Fruit fly (Drosophila melanogaster) whole organism, embryonic: Measurements from ENCODE around the gene Mrp5.

Source experiments
- Aef1 ChIP-seq: fragments of 200-800 bp; sonication (Bioruptor generic); IDR thresholded peaks from 3 replicates; pipeline ENCODE4 v1.3.6; 2022; ENCODE audit warnings: missing biosample characterization, missing genetic modification characterization
- CG10431 ChIP-seq: fragments of 200-800 bp; sonication (Bioruptor generic); optimal IDR thresholded peaks from 3 replicates; lab custom pipeline; 2018; ENCODE audit warnings: missing biosample characterization, mild to moderate bottlenecking, missing genetic modification characterization
- CG12219 ChIP-seq: fragments of 200-800 bp; sonication (Bioruptor generic); optimal IDR thresholded peaks from 3 replicates; lab custom pipeline; 2018; ENCODE audit warnings: missing biosample characterization, mild to moderate bottlenecking, missing genetic modification characterization
- CG13296 ChIP-seq: fragments of 200-800 bp; sonication (Bioruptor generic); optimal IDR thresholded peaks from 3 replicates; lab custom pipeline; 2018; ENCODE audit warnings: missing biosample characterization, mild to moderate bottlenecking, missing genetic modification characterization
- CG1647 ChIP-seq: fragments of 200-800 bp; sonication (Bioruptor generic); optimal IDR thresholded peaks from 3 replicates; lab custom pipeline; 2016; ENCODE audit warnings: missing biosample characterization, missing genetic modification characterization
- CG16813 ChIP-seq: fragments of 200-800 bp; sonication (Bioruptor generic); IDR thresholded peaks from 3 replicates; pipeline ENCODE4 v1.3.6; 2022; ENCODE audit warnings: missing biosample characterization, missing genetic modification characterization; ENCODE audit not compliant: partially characterized antibody
- CG17359 ChIP-seq: fragments of 200-800 bp; sonication (Bioruptor generic); optimal IDR thresholded peaks from 3 replicates; lab custom pipeline; 2018; ENCODE audit warnings: missing biosample characterization, mild to moderate bottlenecking, missing genetic modification characterization, moderate library complexity
- CG18011 ChIP-seq: fragments of 200-800 bp; sonication (Bioruptor generic); optimal IDR thresholded peaks from 2 replicates; lab custom pipeline; 2017; ENCODE audit warnings: missing biosample characterization, missing genetic modification characterization, mild to moderate bottlenecking, moderate library complexity, missing genotype
- CG1832 ChIP-seq: fragments of 200-800 bp; sonication (Bioruptor generic); optimal IDR thresholded peaks from 2 replicates; lab custom pipeline; 2017; ENCODE audit warnings: missing biosample characterization, mild to moderate bottlenecking, missing genetic modification characterization, inconsistent platforms
- CG2129 ChIP-seq: fragments of 200-800 bp; sonication (Bioruptor generic); IDR thresholded peaks from 2 replicates; pipeline ENCODE4 v1.3.6; 2022; ENCODE audit warnings: missing biosample characterization, missing genetic modification characterization; ENCODE audit not compliant: partially characterized antibody
- CG2678 ChIP-seq: fragments of 200-800 bp; sonication (Bioruptor generic); optimal IDR thresholded peaks from 3 replicates; lab custom pipeline; 2019; ENCODE audit warnings: missing biosample characterization, mild to moderate bottlenecking, missing genetic modification characterization, moderate library complexity
- CG30020 ChIP-seq: fragments of 200-800 bp; optimal IDR thresholded peaks from 2 replicates; lab custom pipeline; 2019; ENCODE audit warnings: missing biosample characterization, mild to moderate bottlenecking, missing genetic modification characterization, moderate library complexity
- CG31388 ChIP-seq: fragments of 200-800 bp; sonication (Bioruptor generic); optimal IDR thresholded peaks from 2 replicates; lab custom pipeline; 2016; ENCODE audit warnings: missing biosample characterization, missing genetic modification characterization
- CG34224 ChIP-seq: fragments of 200-800 bp; sonication (Bioruptor generic); IDR thresholded peaks from 3 replicates; pipeline ENCODE4 v1.3.6; 2022; ENCODE audit warnings: missing biosample characterization, missing genetic modification characterization; ENCODE audit not compliant: partially characterized antibody
- CG3726 ChIP-seq: fragments of 200-800 bp; sonication (Bioruptor generic); IDR thresholded peaks from 3 replicates; pipeline ENCODE4, ENCODE4 v1.3.6; 2022; ENCODE audit warnings: missing biosample characterization, missing genetic modification characterization
- CG3838 ChIP-seq: fragments of 200-800 bp; sonication (Bioruptor generic); optimal IDR thresholded peaks from 3 replicates; lab custom pipeline; 2016; ENCODE audit warnings: missing biosample characterization, missing genetic modification characterization
- CG3847 ChIP-seq: fragments of 200-800 bp; sonication (Bioruptor generic); IDR thresholded peaks from 2 replicates; pipeline ENCODE4 v1.3.6; 2022; ENCODE audit warnings: missing biosample characterization, missing genetic modification characterization
- CG43689 ChIP-seq: fragments of 200-800 bp; sonication (Bioruptor generic); IDR thresholded peaks from 2 replicates; pipeline ENCODE4 v1.3.6; 2022; ENCODE audit warnings: missing biosample characterization, missing genetic modification characterization
- CG4424 ChIP-seq: fragments of 200-800 bp; sonication (Bioruptor generic); optimal IDR thresholded peaks from 3 replicates; lab custom pipeline; 2016; ENCODE audit warnings: missing biosample characterization, missing genetic modification characterization
- CG6254 ChIP-seq: fragments of 200-800 bp; sonication (Bioruptor generic); optimal IDR thresholded peaks from 3 replicates; lab custom pipeline; 2017; ENCODE audit warnings: mild to moderate bottlenecking, missing biosample characterization, missing genetic modification reagents, missing genetic modification characterization
- ERR ChIP-seq: fragments of 200-800 bp; sonication (Bioruptor generic); optimal IDR thresholded peaks from 2 replicates; lab custom pipeline; 2016; ENCODE audit warnings: missing biosample characterization, missing genetic modification characterization
- Lim3 ChIP-seq: fragments of 200-800 bp; sonication (Bioruptor generic); IDR thresholded peaks from 2 replicates; pipeline ENCODE4 v1.3.6; 2022; ENCODE audit warnings: missing biosample characterization, missing genetic modification characterization
- NFAT ChIP-seq: fragments of 200-800 bp; sonication (Bioruptor generic); IDR thresholded peaks from 2 replicates; pipeline ENCODE4 v1.3.6; 2022; ENCODE audit warnings: missing biosample characterization, missing genetic modification characterization
- Neu2 ChIP-seq: fragments of 200-800 bp; sonication (Bioruptor generic); optimal IDR thresholded peaks from 3 replicates; lab custom pipeline; 2016; ENCODE audit warnings: missing biosample characterization, missing genetic modification characterization, borderline replicate concordance
- Opbp ChIP-seq: fragments of 200-800 bp; sonication (Bioruptor generic); IDR thresholded peaks from 3 replicates; pipeline ENCODE4 v1.3.6; 2022; ENCODE audit warnings: missing biosample characterization, missing genetic modification characterization; ENCODE audit not compliant: partially characterized antibody
- Pdp1 ChIP-seq, 2 experiments: fragments of 200-800 bp; sonication (Bioruptor generic); optimal IDR thresholded peaks; 3 replicates each; lab custom pipeline; 2016; ENCODE audit warnings: missing biosample characterization in 2 of 2, missing genetic modification characterization in 2 of 2, mild to moderate bottlenecking in 1 of 2, moderate library complexity in 1 of 2
- Poxn ChIP-seq: fragments of 200-800 bp; sonication (Bioruptor generic); IDR thresholded peaks from 2 replicates; pipeline ENCODE4 v1.3.6; 2022; ENCODE audit warnings: missing biosample characterization, missing genetic modification characterization
- Rx ChIP-seq: fragments of 200-800 bp; sonication (Bioruptor generic); IDR thresholded peaks from 2 replicates; pipeline ENCODE4 v1.3.6; 2022; ENCODE audit warnings: missing biosample characterization, missing genetic modification characterization
- Sry-β ChIP-seq: fragments of 200-800 bp; sonication (Bioruptor generic); optimal IDR thresholded peaks from 2 replicates; lab custom pipeline; 2018; ENCODE audit warnings: missing biosample characterization, mild to moderate bottlenecking, missing genetic modification characterization, moderate library complexity
- Vsx1 ChIP-seq: fragments of 200-800 bp; sonication (Bioruptor generic); optimal IDR thresholded peaks from 2 replicates; lab custom pipeline; 2017; ENCODE audit warnings: missing biosample characterization, mild to moderate bottlenecking, missing genetic modification characterization, missing genetic modification reagents
- al ChIP-seq: fragments of 200-800 bp; sonication (Bioruptor generic); IDR thresholded peaks from 2 replicates; pipeline ENCODE4 v1.3.6; 2022; ENCODE audit warnings: missing biosample characterization, missing genetic modification characterization
- az2 ChIP-seq: fragments of 200-800 bp; sonication (Bioruptor generic); optimal IDR thresholded peaks from 3 replicates; lab custom pipeline; 2016; ENCODE audit warnings: missing biosample characterization, missing genetic modification characterization
- cg ChIP-seq: fragments of 200-800 bp; sonication (Bioruptor generic); optimal IDR thresholded peaks from 3 replicates; lab custom pipeline; 2019; ENCODE audit warnings: missing biosample characterization, mild to moderate bottlenecking, missing genetic modification characterization, moderate library complexity
- dati ChIP-seq: fragments of 200-800 bp; sonication (Bioruptor generic); IDR thresholded peaks from 2 replicates; pipeline ENCODE4 v1.3.6; 2022; ENCODE audit warnings: missing biosample characterization, missing genetic modification characterization
- dmrt11E ChIP-seq: fragments of 200-800 bp; sonication (Bioruptor generic); optimal IDR thresholded peaks from 3 replicates; lab custom pipeline; 2018; ENCODE audit warnings: missing biosample characterization, mild to moderate bottlenecking, missing genetic modification characterization, moderate library complexity
- gfzf ChIP-seq: fragments of 200-800 bp; sonication (Bioruptor generic); optimal IDR thresholded peaks from 2 replicates; lab custom pipeline; 2016; ENCODE audit warnings: missing biosample characterization, mild to moderate bottlenecking, missing genetic modification characterization, moderate library complexity
- gsb-n ChIP-seq: fragments of 200-800 bp; sonication (Bioruptor generic); optimal IDR thresholded peaks from 3 replicates; lab custom pipeline; 2018; ENCODE audit warnings: missing biosample characterization, mild to moderate bottlenecking, missing genetic modification characterization
- her ChIP-seq: fragments of 200-800 bp; sonication (Bioruptor generic); optimal IDR thresholded peaks from 2 replicates; lab custom pipeline; 2016; ENCODE audit warnings: missing biosample characterization, missing genetic modification characterization
- hkb ChIP-seq, 2 experiments: fragments of 200-800 bp in 1 of 2; fragments of >200 bp in 1 of 2; sonication (Bioruptor generic) in 1 of 2; IDR thresholded peaks in 1 of 2; optimal IDR thresholded peaks in 1 of 2; 2 replicates each; pipeline versions ENCODE4 v1.3.6 to Lab custom; 2017 to 2022; ENCODE audit warnings: missing biosample characterization in 1 of 2, missing genetic modification characterization in 1 of 2
- jing ChIP-seq: fragments of 200-800 bp; sonication (Bioruptor generic); optimal IDR thresholded peaks from 2 replicates; lab custom pipeline; 2018; ENCODE audit warnings: missing biosample characterization, mild to moderate bottlenecking, missing genetic modification characterization
- lov ChIP-seq, 2 experiments: fragments of 200-800 bp in 1 of 2; fragments of >200 bp in 1 of 2; sonication (Bioruptor generic) in 1 of 2; IDR thresholded peaks in 1 of 2; optimal IDR thresholded peaks in 1 of 2; 2 replicates in 1 of 2; 3 replicates in 1 of 2; pipeline versions ENCODE4 v1.3.6 to Lab custom; 2017 to 2022; ENCODE audit warnings: missing biosample characterization in 1 of 2, missing genetic modification characterization in 1 of 2
- pfk ChIP-seq: fragments of 200-800 bp; sonication (Bioruptor generic); optimal IDR thresholded peaks from 2 replicates; lab custom pipeline; 2018; ENCODE audit warnings: missing biosample characterization, mild to moderate bottlenecking, missing genetic modification characterization, moderate library complexity
- pita ChIP-seq: fragments of 200-800 bp; sonication (Bioruptor generic); optimal IDR thresholded peaks from 2 replicates; lab custom pipeline; 2017; ENCODE audit warnings: missing biosample characterization, mild to moderate bottlenecking, missing genetic modification characterization
- ranshi ChIP-seq: fragments of 200-800 bp; sonication (Bioruptor generic); IDR thresholded peaks from 2 replicates; pipeline ENCODE4 v1.3.6; 2022; ENCODE audit warnings: missing biosample characterization, missing genetic modification characterization
- stwl ChIP-seq: fragments of 200-800 bp; sonication (Bioruptor generic); optimal IDR thresholded peaks from 3 replicates; lab custom pipeline; 2018; ENCODE audit warnings: missing biosample characterization, mild to moderate bottlenecking, missing genetic modification characterization, moderate library complexity
- vnd ChIP-seq: fragments of 200-800 bp; sonication (Bioruptor generic); IDR thresholded peaks from 3 replicates; pipeline ENCODE4 v1.3.6; 2022; ENCODE audit warnings: missing biosample characterization, missing genetic modification characterization; ENCODE audit not compliant: partially characterized antibody
- wor ChIP-seq: fragments of 200-800 bp; sonication (Bioruptor generic); IDR thresholded peaks from 2 replicates; pipeline ENCODE4 v1.3.6; 2022; ENCODE audit warnings: missing biosample characterization, missing genetic modification characterization
- zfh1 ChIP-seq: fragments of 200-800 bp; sonication (Bioruptor generic); IDR thresholded peaks from 3 replicates; pipeline ENCODE4 v1.3.6; 2022; ENCODE audit warnings: missing biosample characterization, missing genetic modification characterization

The Mrp5 gene

DNA sequence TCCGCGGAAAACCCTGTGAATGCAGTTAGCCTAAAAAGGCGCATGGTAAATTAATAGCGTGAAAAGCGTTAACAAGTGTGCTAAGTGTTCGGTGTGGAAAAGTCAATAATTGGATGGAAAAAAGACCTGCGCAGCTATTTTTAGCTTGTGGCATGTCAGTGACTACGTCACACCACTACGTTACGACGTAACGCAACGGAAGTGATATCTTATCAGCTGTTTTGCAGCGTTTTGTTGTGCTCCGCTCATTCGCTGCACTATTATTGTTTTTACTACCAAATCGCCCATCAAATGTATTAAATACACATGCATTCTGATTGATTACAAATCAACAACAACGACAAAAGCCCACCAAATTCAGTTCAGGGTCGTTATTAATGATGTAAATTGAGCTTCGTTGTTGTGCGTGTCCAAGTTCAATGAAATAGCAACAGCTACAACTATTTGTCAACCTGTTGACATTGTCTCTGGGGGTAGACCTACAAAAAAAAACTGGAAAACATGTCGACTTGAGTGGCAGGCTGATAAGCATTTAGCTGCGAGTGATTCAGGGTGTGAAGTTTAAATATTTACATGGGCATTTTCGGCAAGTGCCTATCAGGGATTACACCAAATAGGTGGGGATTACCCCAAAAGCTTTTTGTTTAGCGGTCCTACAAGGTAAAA is 27.8 kb downstream of the Mrp5 start (continued):
- no peak for TF ChIP-seq lov (optimal IDR thresholded peaks at IDR 0.05; lab: Kevin White, UChicago)
- TF ChIP-seq lov (GFP tag; IDR thresholded peaks at IDR 0.05; lab: Robert Waterston, UW): no peak
- TF ChIP-seq CG3847: no peak
- TF ChIP-seq CG34224 (GFP tag; lab: Robert Waterston, UW): no peak
- TF ChIP-seq CG16813 (GFP tag; lab: Robert Waterston, UW): no peak
- TF ChIP-seq al (GFP tag; lab: Robert Waterston, UW): no peak
- no peak for TF ChIP-seq Aef1 (GFP tag; lab: Robert Waterston, UW)
- TF ChIP-seq CG43689 (GFP tag; lab: Robert Waterston, UW): no peak
- no peak for TF ChIP-seq gsb-n (tag; lab: Kevin White, UChicago)
- TF ChIP-seq CG4424 (GFP tag; lab: Kevin White, UChicago): peak; percentile 1
- no peak for TF ChIP-seq CG18011 (GFP tag; lab: Kevin White, UChicago)
- no peak for TF ChIP-seq CG1647
- TF ChIP-seq CG2129 (GFP tag; lab: Robert Waterston, UW): no peak
- TF ChIP-seq Pdp1 (GFP tag; optimal IDR thresholded peaks at IDR 0.05; lab: Kevin White, UChicago): peak in 1 of 2 experiments; percentile 84
- TF ChIP-seq Lim3: no peak
- TF ChIP-seq stwl (tag; lab: Kevin White, UChicago): no peak
- TF ChIP-seq CG12219: peak; percentile 76
- no peak for TF ChIP-seq Rx (GFP tag; lab: Robert Waterston, UW)
- no peak for TF ChIP-seq cg (GFP tag; lab: Kevin White, UChicago)
- TF ChIP-seq wor: no peak
- TF ChIP-seq her: no peak
- no peak for TF ChIP-seq Opbp (GFP tag; lab: Robert Waterston, UW)
- no peak for TF ChIP-seq pfk (GFP tag; lab: Kevin White, UChicago)
- TF ChIP-seq Sry-β: no peak
- no peak; the same call in 1 of the 2 replicates for TF ChIP-seq ranshi (GFP tag; lab: Robert Waterston, UW)
- no peak for TF ChIP-seq Poxn (GFP tag; lab: Robert Waterston, UW)
- no peak for TF ChIP-seq hkb (optimal IDR thresholded peaks at IDR 0.05; lab: Kevin White, UChicago)
- peak; percentile 47 for TF ChIP-seq hkb (GFP tag; IDR thresholded peaks at IDR 0.05; lab: Robert Waterston, UW)
- TF ChIP-seq gfzf: no peak
- TF ChIP-seq CG3726 (GFP tag; lab: Robert Waterston, UW): no peak
- TF ChIP-seq ERR (GFP tag; lab: Kevin White, UChicago): no peak
- peak; percentile 87 for TF ChIP-seq Neu2 (GFP tag; lab: Kevin White, UChicago)
- no peak for TF ChIP-seq CG3838
- TF ChIP-seq CG30020 (tag; lab: Kevin White, UChicago): no peak
- TF ChIP-seq CG10431 (GFP tag; lab: Kevin White, UChicago): peak; percentile 42
- no peak for TF ChIP-seq CG31388
- no peak for TF ChIP-seq az2 (GFP tag; lab: Kevin White, UChicago)
- TF ChIP-seq dmrt11E (tag; lab: Kevin White, UChicago): peak; percentile 53
- no peak for TF ChIP-seq CG6254 (GFP tag; lab: Kevin White, UChicago)
- TF ChIP-seq dati: no peak
- TF ChIP-seq CG2678 (tag; lab: Kevin White, UChicago): no peak
- TF ChIP-seq CG13296 (GFP tag; lab: Kevin White, UChicago): peak; percentile 66
- no peak for TF ChIP-seq CG17359
- TF ChIP-seq vnd (GFP tag; lab: Robert Waterston, UW): no peak
- TF ChIP-seq jing (GFP tag; lab: Kevin White, UChicago): no peak
- no peak for TF ChIP-seq pita
- no peak for TF ChIP-seq CG1832 (GFP tag; lab: Kevin White, UChicago)
- peak; percentile 27; the same call in 1 of the 2 replicates for TF ChIP-seq NFAT (GFP tag; lab: Robert Waterston, UW)
- TF ChIP-seq Vsx1 (GFP tag; lab: Kevin White, UChicago): peak; percentile 60
- peak; percentile 44; the same call in 1 of the 3 replicates for TF ChIP-seq zfh1
